Worm (Caenorhabditis elegans) whole organism, L4/young adult: Measurements from ENCODE around the gene F01F1.14.

Experiments
- W03F9.2 ChIP-seq: fragments of 150-350 bp; optimal IDR thresholded peaks from 2 replicates; lab custom pipeline; 2014; ENCODE audit warnings: missing biosample characterization, missing genetic modification characterization
- dao-5 ChIP-seq: sonication (generic microtip); optimal IDR thresholded peaks from 2 replicates; lab custom pipeline; 2016; ENCODE audit warnings: missing genotype, missing genetic modification characterization, moderate library complexity, missing compliant biosample characterization
- him-1 ChIP-seq: sonication (generic microtip); optimal IDR thresholded peaks from 2 replicates; lab custom pipeline; 2016; ENCODE audit warnings: missing genotype, missing genetic modification reagents, missing genetic modification characterization, missing compliant biosample characterization

ce11 chrIII:5914717-5915116 is 32.0 kb upstream of the F01F1.14 start:
- TF ChIP-seq him-1 (tag; lab: Kevin White, UChicago): no peak
- TF ChIP-seq dao-5 (tag; lab: Kevin White, UChicago): no peak
- TF ChIP-seq W03F9.2 (tag; lab: Kevin White, UChicago): no peak
